Worm (Caenorhabditis elegans): ENCODE measurements around the gene cpr-5.

cpr-5 gene

ce11 chrV:1153925-1154324, 20.1 kb upstream of the cpr-5 start (continued):
- TF ChIP-seq snpc-1.2 (GFP tag; IDR thresholded peaks at IDR 0.05) (peak; percentile 28; the same call in 1 of the 2 replicates), dmd-9 (GFP tag; IDR thresholded peaks at IDR 0.05) (peak; percentile 42; the same call in 1 of the 2 replicates), mdl-1 (tag; optimal IDR thresholded peaks at IDR 0.05) (peak in 1 of 2 experiments; percentile 71), madf-9 (GFP tag; conservative IDR thresholded peaks at IDR 0.05) (0 out of 2 replicates have a peak, but pooled peaks have one; percentile 24), F37D6.2 (tag; optimal IDR thresholded peaks at IDR 0.05) (peak; percentile 58), tra-1 (GFP tag; IDR thresholded peaks at IDR 0.05) (peak; percentile 57; the same call in 1 of the 2 replicates), nhr-102 (tag; optimal IDR thresholded peaks at IDR 0.05) (peak; percentile 22), vab-7 (GFP tag; IDR thresholded peaks at IDR 0.05) (no peak), gei-8 (GFP tag; optimal IDR thresholded peaks at IDR 0.05) (no peak), hlh-30 (tag; optimal IDR thresholded peaks at IDR 0.05; ENCODE audit: insufficient read depth) (peak; percentile 60), dve-1 (tag; optimal IDR thresholded peaks at IDR 0.05; ENCODE audit: insufficient read depth) (peak; percentile 72), nhr-77 (tag; optimal IDR thresholded peaks at IDR 0.05) (peak; percentile 11), egl-43 (GFP tag; IDR thresholded peaks at IDR 0.05) (peak; percentile 64), ctbp-1 (GFP tag; IDR thresholded peaks at IDR 0.05) (peak; percentile 55; the same call in 1 of the 2 replicates)

DNA sequence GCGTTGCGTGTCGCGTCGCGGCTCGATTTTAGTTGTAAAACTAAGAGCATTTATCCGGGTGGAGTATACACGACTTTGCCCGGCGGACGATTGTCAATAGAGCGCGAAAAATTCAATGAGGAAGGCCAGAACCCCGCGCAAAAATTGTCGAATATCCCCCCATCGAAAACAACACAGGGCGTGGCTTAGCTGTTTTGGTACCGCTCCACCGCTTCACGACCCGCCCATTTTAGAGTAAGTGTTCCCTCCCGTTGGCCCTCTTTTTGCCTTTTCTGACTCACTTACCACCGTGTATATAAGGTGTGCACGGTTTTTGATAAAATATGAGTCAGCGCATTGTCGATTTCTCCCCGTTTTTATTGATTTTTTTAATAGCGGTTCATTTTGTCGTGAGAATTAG, 19.6 kb upstream of the cpr-5 start:
- TF ChIP-seq php-3 (GFP tag; IDR thresholded peaks at IDR 0.05) (0 out of 2 replicates have a peak, but pooled peaks have one; percentile 33), nhr-6 (tag; optimal IDR thresholded peaks at IDR 0.05) (peak; percentile 11), Y105C5A.15 (GFP tag; IDR thresholded peaks at IDR 0.05) (0 out of 2 replicates have a peak, but pooled peaks have one; percentile 53), sdz-12 (GFP tag; optimal IDR thresholded peaks at IDR 0.05) (peak; percentile 29), aha-1 (tag) (peak; percentile 92), duxl-1 (tag; optimal IDR thresholded peaks at IDR 0.05; ENCODE audit: poor library complexity) (no peak), pha-4 (GFP tag; IDR thresholded peaks at IDR 0.05) (no peak), pha-4 (tag; optimal IDR thresholded peaks at IDR 0.05) (no peak), set-16 (GFP tag; IDR thresholded peaks at IDR 0.05) (no peak), ztf-7 (tag; optimal IDR thresholded peaks at IDR 0.05) (no peak), mxl-2 (GFP tag; conservative IDR thresholded peaks at IDR 0.05) (no peak), vab-7 (GFP tag; IDR thresholded peaks at IDR 0.05) (0 out of 2 replicates have a peak, but pooled peaks have one; percentile 19), unc-62 (GFP tag; optimal IDR thresholded peaks at IDR 0.05 in 1 of 2) (peak in 1 of 2 experiments; percentile 39), unc-62 (tag; optimal IDR thresholded peaks at IDR 0.05) (no peak)

- no peak for TF ChIP-seq lin-13 (GFP tag; optimal IDR thresholded peaks at IDR 0.05)
- 0 out of 2 replicates have a peak, but pooled peaks have one; percentile 15 for TF ChIP-seq snpc-1.2 (GFP tag; IDR thresholded peaks at IDR 0.05)
- peak; percentile 26 for TF ChIP-seq F49E8.2 (tag; optimal IDR thresholded peaks at IDR 0.05; ENCODE audit: borderline replicate concordance)
- TF ChIP-seq lin-38 (GFP tag; IDR thresholded peaks at IDR 0.05), result peak; percentile 62
Measured at ce11 chrV:1152736-1153135, 18.9 kb upstream of the cpr-5 start.

DNA sequence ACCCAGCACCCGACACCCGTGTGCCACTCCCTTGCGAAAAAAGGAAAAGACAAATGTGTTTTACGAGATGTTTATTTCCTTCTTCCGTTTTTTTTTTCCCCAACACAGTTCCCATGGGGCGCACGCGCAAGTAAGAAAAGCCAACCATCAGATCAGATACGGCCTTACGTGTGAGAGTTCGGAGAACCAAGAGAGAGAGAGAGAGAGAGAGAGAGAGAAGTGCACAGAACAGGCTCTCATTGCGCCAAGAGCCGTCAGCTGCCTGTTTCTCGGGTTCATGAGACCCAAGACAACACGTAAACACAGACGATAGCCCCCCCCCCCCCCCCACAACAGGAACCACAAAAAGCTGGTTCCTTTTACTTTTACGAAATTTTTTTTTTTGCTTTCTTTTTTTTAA, 18.0 kb upstream of the cpr-5 start:
- TF ChIP-seq dmd-6 (GFP tag; IDR thresholded peaks at IDR 0.05) (no peak), lin-13 (GFP tag; optimal IDR thresholded peaks at IDR 0.05) (no peak), hlh-30 (tag; optimal IDR thresholded peaks at IDR 0.05; ENCODE audit: insufficient read depth) (peak; percentile 55), mdt-29 (GFP tag; IDR thresholded peaks at IDR 0.05) (no peak), Y75B8A.6 (GFP tag; IDR thresholded peaks at IDR 0.05) (no peak), ztf-11 (tag; optimal IDR thresholded peaks at IDR 0.05) (no peak), ceh-20 (GFP tag; IDR thresholded peaks at IDR 0.05) (peak; percentile 17; the same call in 1 of the 2 replicates)
